Worm (Caenorhabditis elegans) whole organism, early embryonic: ENCODE data around the gene T24E12.13.

ENCODE experiments used
- B0310.2 ChIP-seq: sonication (generic microtip); optimal IDR thresholded peaks from 2 replicates; lab custom pipeline; 2016; ENCODE audit warnings: mild to moderate bottlenecking, missing genetic modification characterization, missing compliant biosample characterization
- F13C5.2 ChIP-seq: sonication (generic microtip); optimal IDR thresholded peaks from 2 replicates; lab custom pipeline; 2017; ENCODE audit warnings: mild to moderate bottlenecking, missing genetic modification characterization, inconsistent platforms, missing compliant biosample characterization
- ama-1 ChIP-seq: fragments of 150-350 bp; optimal IDR thresholded peaks from 2 replicates; lab custom pipeline; 2014
- ets-7 ChIP-seq: sonication (generic microtip); optimal IDR thresholded peaks from 2 replicates; lab custom pipeline; 2016; ENCODE audit warnings: missing genotype, missing genetic modification characterization, missing compliant biosample characterization
- flt-1 ChIP-seq: fragments of 200-800 bp; sonication (Bioruptor generic); IDR thresholded peaks from 2 replicates; pipeline ENCODE4 v1.3.6; 2022; ENCODE audit warnings: missing genetic modification characterization, missing compliant biosample characterization
- hmbx-1 ChIP-seq: sonication (generic microtip); optimal IDR thresholded peaks from 2 replicates; lab custom pipeline; 2016; ENCODE audit warnings: mild to moderate bottlenecking, missing genetic modification characterization, missing compliant biosample characterization
- pes-1 ChIP-seq: fragments of 200-800 bp; sonication (Bioruptor generic); IDR thresholded peaks from 2 replicates; pipeline ENCODE4 v1.3.6; 2022; ENCODE audit warnings: missing genetic modification reagents, missing genetic modification characterization, missing compliant biosample characterization
- scrt-1 ChIP-seq: fragments of 200-800 bp; sonication (Bioruptor generic); IDR thresholded peaks from 2 replicates; pipeline ENCODE4 v1.3.6; 2022; ENCODE audit warnings: missing genetic modification characterization, missing compliant biosample characterization
- sea-1 ChIP-seq: fragments of 200-800 bp; sonication (Bioruptor generic); conservative IDR thresholded peaks from 2 replicates; pipeline ENCODE4 v1.3.6; 2022; ENCODE audit warnings: missing genetic modification characterization, missing compliant biosample characterization
- tbx-11 ChIP-seq: fragments of 200-800 bp; sonication (Bioruptor generic); IDR thresholded peaks from 2 replicates; pipeline ENCODE4 v1.3.6; 2022; ENCODE audit warnings: missing genetic modification characterization, missing compliant biosample characterization
- tbx-37 ChIP-seq: fragments of 200-800 bp; sonication (Bioruptor generic); conservative IDR thresholded peaks from 2 replicates; pipeline ENCODE4 v1.3.6; 2022; ENCODE audit warnings: missing genetic modification reagents, missing genetic modification characterization, missing compliant biosample characterization
- tra-4 ChIP-seq: sonication (generic microtip); optimal IDR thresholded peaks from 2 replicates; lab custom pipeline; 2017; ENCODE audit warnings: missing genetic modification characterization, missing compliant biosample characterization

- TF ChIP-seq tra-4 (tag; lab: Kevin White, UChicago) (no peak), ama-1 (lab: Kevin White, UChicago) (no peak), B0310.2 (tag; lab: Kevin White, UChicago) (no peak), hmbx-1 (tag; lab: Kevin White, UChicago) (no peak), F13C5.2 (no peak), flt-1 (GFP tag; lab: Robert Waterston, UW) (no peak), sea-1 (GFP tag; lab: Robert Waterston, UW) (no peak), tbx-37 (GFP tag; lab: Robert Waterston, UW) (no peak), ets-7 (tag; lab: Kevin White, UChicago) (no peak), scrt-1 (GFP tag; lab: Robert Waterston, UW) (no peak), tbx-11 (GFP tag; lab: Robert Waterston, UW) (no peak), pes-1 (GFP tag; lab: Robert Waterston, UW) (no peak)
These were observed 1.5 kb upstream of the T24E12.13 start for ce11 chrII:3785756-3786155.
